Worm (Caenorhabditis elegans) whole organism, L1 larva: ENCODE data around the gene sql-1.

ENCODE experiments used
- C16A3.4 ChIP-seq: fragments of 150-350 bp; optimal IDR thresholded peaks from 2 replicates; lab custom pipeline; 2014; ENCODE audit warnings: missing biosample characterization, missing genetic modification characterization
- F16B12.6 ChIP-seq: fragments of 150-350 bp; optimal IDR thresholded peaks from 2 replicates; lab custom pipeline; 2014; ENCODE audit warnings: missing biosample characterization, missing genetic modification characterization
- alr-1 ChIP-seq: fragments of 200-800 bp; sonication (Bioruptor generic); optimal IDR thresholded peaks from 2 replicates; lab custom pipeline; 2018; ENCODE audit warnings: borderline replicate concordance, mild to moderate bottlenecking, missing genetic modification characterization, missing compliant biosample characterization
- aly-2 ChIP-seq: fragments of 150-350 bp; optimal IDR thresholded peaks from 2 replicates; lab custom pipeline; 2014; ENCODE audit warnings: missing biosample characterization, missing genetic modification characterization
- ama-1 ChIP-seq: fragments of 150-350 bp; optimal IDR thresholded peaks from 2 replicates; lab custom pipeline; 2014
- ceh-63 ChIP-seq: fragments of 200-800 bp; sonication (Bioruptor generic); optimal IDR thresholded peaks from 2 replicates; lab custom pipeline; 2018; ENCODE audit warnings: mild to moderate bottlenecking, missing genetic modification characterization, missing compliant biosample characterization
- ceh-82 ChIP-seq, 3 experiments: fragments of 150-350 bp in 1 of 3; sonication (generic microtip) in 2 of 3; optimal IDR thresholded peaks; 2 replicates each; lab custom pipeline; 2014 to 2017; ENCODE audit warnings: missing biosample characterization in 3 of 3, missing genetic modification characterization in 3 of 3
- ceh-88 ChIP-seq: fragments of 200-800 bp; sonication (Bioruptor generic); IDR thresholded peaks from 2 replicates; pipeline ENCODE4 v1.3.6; 2022; ENCODE audit warnings: missing genetic modification characterization, missing compliant biosample characterization
- dpl-1 ChIP-seq, 3 experiments: fragments of 150-350 bp in 2 of 3; sonication (generic microtip) in 1 of 3; optimal IDR thresholded peaks; 2 replicates each; lab custom pipeline; 2014 to 2017; ENCODE audit warnings: missing biosample characterization in 3 of 3, missing genetic modification characterization in 3 of 3, missing genetic modification reagents in 3 of 3
- dsc-1 ChIP-seq: sonication (generic microtip); optimal IDR thresholded peaks from 2 replicates; lab custom pipeline; 2016; ENCODE audit warnings: mild to moderate bottlenecking, missing genetic modification characterization, missing compliant biosample characterization
- efl-3 ChIP-seq: fragments of 200-800 bp; sonication (Bioruptor generic); optimal IDR thresholded peaks from 2 replicates; lab custom pipeline; 2018; ENCODE audit warnings: mild to moderate bottlenecking, missing genetic modification characterization, missing compliant biosample characterization
- egl-13 ChIP-seq: sonication (generic microtip); optimal IDR thresholded peaks from 2 replicates; lab custom pipeline; 2016; ENCODE audit warnings: missing genotype, missing genetic modification reagents, missing genetic modification characterization, missing compliant biosample characterization
- egl-27 ChIP-seq, 2 experiments: fragments of 150-350 bp in 1 of 2; sonication (generic microtip); optimal IDR thresholded peaks; 3 replicates each; lab custom pipeline; 2017 to 2018; ENCODE audit warnings: missing biosample characterization in 2 of 2, missing genetic modification characterization in 2 of 2, missing genetic modification reagents in 2 of 2
- elt-3 ChIP-seq, 6 experiments: fragments of 150-350 bp in 1 of 6; sonication (generic microtip); optimal IDR thresholded peaks; 2 replicates each; lab custom pipeline; 2017 to 2018; ENCODE audit warnings: missing biosample characterization in 6 of 6, missing genetic modification characterization in 6 of 6, inconsistent platforms in 1 of 6
- fkh-4 ChIP-seq: sonication (generic microtip); optimal IDR thresholded peaks from 2 replicates; lab custom pipeline; 2016; ENCODE audit warnings: missing compliant biosample characterization, missing genetic modification characterization, borderline replicate concordance
- fkh-8 ChIP-seq: sonication (generic microtip); optimal IDR thresholded peaks from 2 replicates; lab custom pipeline; 2016; ENCODE audit warnings: mild to moderate bottlenecking, missing genetic modification characterization, missing compliant biosample characterization
- grh-1 ChIP-seq: fragments of 200-800 bp; sonication (Bioruptor generic); IDR thresholded peaks from 2 replicates; pipeline ENCODE4 v1.3.6; 2022; ENCODE audit warnings: missing genetic modification reagents, missing genetic modification characterization, missing compliant biosample characterization
- hlh-4 ChIP-seq: sonication (generic microtip); optimal IDR thresholded peaks from 2 replicates; lab custom pipeline; 2016; ENCODE audit warnings: mild to moderate bottlenecking, missing genetic modification characterization, missing compliant biosample characterization
- hpl-2 ChIP-seq: fragments of 150-350 bp; optimal IDR thresholded peaks from 2 replicates; lab custom pipeline; 2014; ENCODE audit warnings: missing biosample characterization, missing genetic modification reagents, missing genetic modification characterization
- jun-1 ChIP-seq: fragments of 150-350 bp; optimal IDR thresholded peaks from 2 replicates; lab custom pipeline; 2014; ENCODE audit warnings: missing biosample characterization, missing genetic modification reagents, missing genetic modification characterization
- lin-13 ChIP-seq: fragments of 150-350 bp; optimal IDR thresholded peaks from 2 replicates; lab custom pipeline; 2014; ENCODE audit warnings: missing biosample characterization, missing genetic modification reagents, missing genetic modification characterization
- lin-14 ChIP-seq: fragments of 200-800 bp; sonication (Bioruptor generic); optimal IDR thresholded peaks from 2 replicates; lab custom pipeline; 2018; ENCODE audit warnings: mild to moderate bottlenecking, missing genetic modification characterization, moderate library complexity, missing compliant biosample characterization
- lin-35 ChIP-seq, 2 experiments: fragments of 150-350 bp; optimal IDR thresholded peaks; 2 replicates each; lab custom pipeline; 2014; ENCODE audit warnings: missing biosample characterization in 2 of 2, missing genetic modification characterization in 2 of 2, missing genetic modification reagents in 2 of 2
- lin-39 ChIP-seq: fragments of 150-350 bp; optimal IDR thresholded peaks from 2 replicates; lab custom pipeline; 2014; ENCODE audit warnings: missing biosample characterization, missing genetic modification reagents, missing genetic modification characterization
- lir-3 ChIP-seq: sonication (generic microtip); optimal IDR thresholded peaks from 2 replicates; lab custom pipeline; 2016; ENCODE audit warnings: mild to moderate bottlenecking, missing genetic modification characterization, moderate library complexity, missing compliant biosample characterization; ENCODE audit not compliant: poor library complexity
- lsy-2 ChIP-seq, 2 experiments: fragments of 150-350 bp; optimal IDR thresholded peaks; 2 replicates each; lab custom pipeline; 2014; ENCODE audit warnings: missing biosample characterization in 2 of 2, missing genetic modification characterization in 2 of 2
- mef-2 ChIP-seq: fragments of 150-350 bp; optimal IDR thresholded peaks from 2 replicates; lab custom pipeline; 2014; ENCODE audit warnings: missing biosample characterization, missing genetic modification characterization
- mep-1 ChIP-seq: fragments of 150-350 bp; optimal IDR thresholded peaks from 2 replicates; lab custom pipeline; 2014; ENCODE audit warnings: missing biosample characterization, missing genetic modification characterization
- nhr-11 ChIP-seq: fragments of 150-350 bp; optimal IDR thresholded peaks from 2 replicates; lab custom pipeline; 2014; ENCODE audit warnings: missing biosample characterization, missing genetic modification characterization
- nhr-12 ChIP-seq: sonication (generic microtip); optimal IDR thresholded peaks from 2 replicates; lab custom pipeline; 2017; ENCODE audit warnings: missing biosample characterization, missing genetic modification characterization
- nhr-20 ChIP-seq: sonication (generic microtip); optimal IDR thresholded peaks from 2 replicates; lab custom pipeline; 2016; ENCODE audit warnings: mild to moderate bottlenecking, missing genetic modification characterization, missing compliant biosample characterization
- nhr-237 ChIP-seq: fragments of 150-350 bp; optimal IDR thresholded peaks from 2 replicates; lab custom pipeline; 2014; ENCODE audit warnings: missing biosample characterization, missing genetic modification characterization
- nhr-28 ChIP-seq: fragments of 150-350 bp; optimal IDR thresholded peaks from 2 replicates; lab custom pipeline; 2014; ENCODE audit warnings: missing biosample characterization, missing genetic modification characterization
- nhr-47 ChIP-seq: sonication (generic microtip); optimal IDR thresholded peaks from 2 replicates; lab custom pipeline; 2016; ENCODE audit warnings: mild to moderate bottlenecking, missing genetic modification characterization, moderate library complexity, missing compliant biosample characterization
- nhr-71 ChIP-seq: sonication (generic microtip); optimal IDR thresholded peaks from 2 replicates; lab custom pipeline; 2016; ENCODE audit warnings: mild to moderate bottlenecking, missing genetic modification characterization, moderate library complexity, missing compliant biosample characterization
- nhr-76 ChIP-seq: sonication (generic microtip); optimal IDR thresholded peaks from 2 replicates; lab custom pipeline; 2017; ENCODE audit warnings: missing biosample characterization, missing genetic modification characterization
- nhr-77 ChIP-seq: fragments of 150-350 bp; optimal IDR thresholded peaks from 2 replicates; lab custom pipeline; 2014; ENCODE audit warnings: missing biosample characterization, missing genetic modification characterization
- nhr-84 ChIP-seq: sonication (generic microtip); optimal IDR thresholded peaks from 2 replicates; lab custom pipeline; 2017; ENCODE audit warnings: missing biosample characterization, missing genetic modification characterization
- nhr-90 ChIP-seq: sonication (generic microtip); optimal IDR thresholded peaks from 2 replicates; lab custom pipeline; 2016; ENCODE audit warnings: mild to moderate bottlenecking, missing genetic modification characterization, missing compliant biosample characterization; ENCODE audit not compliant: poor library complexity
- pax-3 ChIP-seq: fragments of 200-800 bp; sonication (Bioruptor generic); optimal IDR thresholded peaks from 2 replicates; lab custom pipeline; 2018; ENCODE audit warnings: mild to moderate bottlenecking, missing genetic modification characterization, moderate library complexity, missing compliant biosample characterization
- rnt-1 ChIP-seq: sonication (generic microtip); optimal IDR thresholded peaks from 2 replicates; lab custom pipeline; 2016; ENCODE audit warnings: mild to moderate bottlenecking, missing genetic modification characterization, moderate library complexity, missing compliant biosample characterization
- skn-1 ChIP-seq: fragments of 150-350 bp; optimal IDR thresholded peaks from 2 replicates; lab custom pipeline; 2014; ENCODE audit warnings: missing biosample characterization, missing genetic modification characterization
- snpc-4 ChIP-seq: fragments of 150-350 bp; optimal IDR thresholded peaks from 2 replicates; lab custom pipeline; 2014; ENCODE audit warnings: missing biosample characterization, missing genetic modification characterization
- snu-23 ChIP-seq: sonication (generic microtip); optimal IDR thresholded peaks from 2 replicates; lab custom pipeline; 2016; ENCODE audit warnings: missing genetic modification characterization, missing compliant biosample characterization
- sox-4 ChIP-seq: sonication (generic microtip); optimal IDR thresholded peaks from 2 replicates; lab custom pipeline; 2016; ENCODE audit warnings: missing genetic modification characterization, missing compliant biosample characterization
- sptf-1 ChIP-seq: fragments of 150-350 bp; optimal IDR thresholded peaks from 2 replicates; lab custom pipeline; 2014; ENCODE audit warnings: missing biosample characterization, missing genetic modification characterization
- sup-37 ChIP-seq: fragments of 200-800 bp; sonication (Bioruptor generic); optimal IDR thresholded peaks from 2 replicates; lab custom pipeline; 2018; ENCODE audit warnings: mild to moderate bottlenecking, missing genetic modification characterization, missing compliant biosample characterization
- swsn-7 ChIP-seq: sonication (generic microtip); optimal IDR thresholded peaks from 2 replicates; lab custom pipeline; 2016; ENCODE audit warnings: missing genetic modification characterization, missing compliant biosample characterization
- tlp-1 ChIP-seq: fragments of 150-350 bp; optimal IDR thresholded peaks from 2 replicates; lab custom pipeline; 2014; ENCODE audit warnings: missing biosample characterization, missing genetic modification characterization
- unc-86 ChIP-seq: sonication (generic microtip); optimal IDR thresholded peaks from 2 replicates; lab custom pipeline; 2016; ENCODE audit warnings: missing genetic modification characterization, missing compliant biosample characterization
- vab-15 ChIP-seq: sonication (generic microtip); optimal IDR thresholded peaks from 2 replicates; lab custom pipeline; 2017; ENCODE audit warnings: missing genotype, mild to moderate bottlenecking, missing genetic modification characterization, missing compliant biosample characterization
- zag-1 ChIP-seq: fragments of 150-350 bp; optimal IDR thresholded peaks from 2 replicates; lab custom pipeline; 2014; ENCODE audit warnings: missing biosample characterization, missing genetic modification characterization
- zip-4 ChIP-seq: fragments of 200-800 bp; sonication (Bioruptor generic); optimal IDR thresholded peaks from 2 replicates; lab custom pipeline; 2018; ENCODE audit warnings: mild to moderate bottlenecking, missing genetic modification characterization, moderate library complexity, missing compliant biosample characterization
- ztf-11 ChIP-seq, 2 experiments: sonication (generic microtip); optimal IDR thresholded peaks; 2 replicates each; lab custom pipeline; 2016 to 2017; ENCODE audit warnings: missing genetic modification characterization in 2 of 2, missing biosample characterization in 1 of 2, missing compliant biosample characterization in 1 of 2

sql-1 gene

DNA sequence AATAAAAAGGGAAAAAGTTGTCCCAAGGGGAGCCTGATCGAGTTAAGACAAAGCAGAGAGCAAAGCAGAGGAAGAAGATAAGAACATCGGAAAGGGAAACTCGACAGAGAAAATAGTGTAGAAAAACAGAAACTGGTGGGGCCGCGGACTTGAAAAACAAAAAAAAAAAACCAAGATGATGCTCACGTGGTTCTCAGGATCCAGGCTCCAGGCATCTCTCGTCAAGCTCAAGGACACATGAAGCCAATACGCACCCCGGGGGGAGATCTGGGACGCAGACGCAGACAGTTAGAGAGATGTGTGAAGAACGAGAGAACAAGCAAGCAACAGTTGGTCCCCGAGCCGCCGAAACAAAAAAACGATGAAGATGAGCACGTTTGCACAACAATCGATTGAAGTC lies 56.7 kb downstream of the sql-1 start:
- TF ChIP-seq snu-23 (GFP tag; lab: Kevin White, UChicago) (peak; percentile 71), fkh-8 (tag; lab: Kevin White, UChicago) (no peak), unc-86 (tag; lab: Kevin White, UChicago) (peak; percentile 34), ceh-82 (tag; optimal IDR thresholded peaks at IDR 0.05; lab: Kevin White, UChicago) (peak in 2 of 3 experiments; percentile 20 to 44), aly-2 (tag; lab: Kevin White, UChicago) (no peak), elt-3 (tag; optimal IDR thresholded peaks at IDR 0.05; lab: Kevin White, UChicago) (no peak), dsc-1 (tag; lab: Kevin White, UChicago) (peak; percentile 81), vab-15 (no peak), C16A3.4 (tag; lab: Kevin White, UChicago) (peak; percentile 20), nhr-12 (tag; lab: Kevin White, UChicago) (no peak), swsn-7 (tag; lab: Kevin White, UChicago) (peak; percentile 58), nhr-28 (tag; lab: Kevin White, UChicago) (no peak), egl-13 (tag; lab: Kevin White, UChicago) (no peak), lin-35 (GFP tag; optimal IDR thresholded peaks at IDR 0.05; lab: Kevin White, UChicago) (peak in 1 of 2 experiments; percentile 30), jun-1 (tag; lab: Kevin White, UChicago) (no peak), nhr-77 (tag; lab: Kevin White, UChicago) (no peak), snpc-4 (tag; lab: Kevin White, UChicago) (no peak), skn-1 (tag; lab: Kevin White, UChicago) (no peak), zip-4 (GFP tag; lab: Kevin White, UChicago) (no peak), nhr-71 (peak; percentile 91), alr-1 (tag; lab: Kevin White, UChicago) (no peak), fkh-4 (peak; percentile 23), ztf-11 (tag; optimal IDR thresholded peaks at IDR 0.05; lab: Kevin White, UChicago) (no peak), lin-13 (peak; percentile 35), F16B12.6 (peak; percentile 3), ama-1 (lab: Kevin White, UChicago) (no peak), sox-4 (tag; lab: Kevin White, UChicago) (no peak), nhr-20 (peak; percentile 64), tlp-1 (tag; lab: Kevin White, UChicago) (no peak), grh-1 (no peak), nhr-84 (tag; lab: Kevin White, UChicago) (no peak), sup-37 (GFP tag; lab: Kevin White, UChicago) (peak; percentile 53), ceh-88 (GFP tag; lab: Robert Waterston, UW) (no peak), ceh-63 (GFP tag; lab: Kevin White, UChicago) (no peak), mep-1 (tag; lab: Kevin White, UChicago) (peak; percentile 28), nhr-47 (tag; lab: Kevin White, UChicago) (peak; percentile 68), rnt-1 (peak; percentile 90), pax-3 (tag; lab: Kevin White, UChicago) (no peak), nhr-76 (tag; lab: Kevin White, UChicago) (no peak), nhr-90 (tag; lab: Kevin White, UChicago) (no peak), sptf-1 (tag; lab: Kevin White, UChicago) (no peak), lir-3 (tag; lab: Kevin White, UChicago) (no peak), zag-1 (tag; lab: Kevin White, UChicago) (no peak), egl-27 (tag; optimal IDR thresholded peaks at IDR 0.05; lab: Kevin White, UChicago) (no peak), mef-2 (tag; lab: Kevin White, UChicago) (peak; percentile 25), nhr-11 (tag; lab: Kevin White, UChicago) (peak; percentile 6), hpl-2 (no peak), efl-3 (GFP tag; lab: Kevin White, UChicago) (no peak), nhr-237 (tag; lab: Kevin White, UChicago) (no peak), lsy-2 (tag; optimal IDR thresholded peaks at IDR 0.05; lab: Kevin White, UChicago) (peak; percentile 62 to 68), dpl-1 (GFP tag; optimal IDR thresholded peaks at IDR 0.05; lab: Kevin White, UChicago) (peak; percentile 19 to 30 (median 20)), lin-14 (peak; percentile 93), lin-39 (tag; lab: Kevin White, UChicago) (peak; percentile 53), hlh-4 (no peak)
